Worm (Caenorhabditis elegans) whole organism, L4 larva: Measurements from ENCODE around the gene fkb-6.

Experiments used
- hif-1 ChIP-seq, 2 experiments: sonication (generic microtip); optimal IDR thresholded peaks; 2 replicates each; lab custom pipeline; 2016 to 2017; ENCODE audit warnings: missing compliant biosample characterization in 2 of 2, missing genetic modification characterization in 2 of 2, missing genetic modification reagents in 2 of 2, missing genotype in 2 of 2, mild to moderate bottlenecking in 1 of 2
- mep-1 ChIP-seq: fragments of 150-350 bp; sonication (generic microtip); optimal IDR thresholded peaks from 3 replicates; lab custom pipeline; 2014; ENCODE audit warnings: missing biosample characterization, missing genetic modification characterization
- saeg-2 ChIP-seq: fragments of 200-800 bp; sonication (Bioruptor generic); IDR thresholded peaks from 2 replicates; pipeline ENCODE4 v1.3.6; 2022; ENCODE audit warnings: missing genetic modification reagents, missing genetic modification characterization, missing compliant biosample characterization

ce11 chrV:20826618-20827017 is 19.3 kb upstream of the fkb-6 start:
- TF ChIP-seq mep-1 (no peak), saeg-2 (GFP tag; lab: Robert Waterston, UW) (no peak), hif-1 (tag; optimal IDR thresholded peaks at IDR 0.05; lab: Kevin White, UChicago) (no peak)
